Worm (Caenorhabditis elegans): ENCODE measurements around the gene C05C8.8.

The C05C8.8 gene

DNA sequence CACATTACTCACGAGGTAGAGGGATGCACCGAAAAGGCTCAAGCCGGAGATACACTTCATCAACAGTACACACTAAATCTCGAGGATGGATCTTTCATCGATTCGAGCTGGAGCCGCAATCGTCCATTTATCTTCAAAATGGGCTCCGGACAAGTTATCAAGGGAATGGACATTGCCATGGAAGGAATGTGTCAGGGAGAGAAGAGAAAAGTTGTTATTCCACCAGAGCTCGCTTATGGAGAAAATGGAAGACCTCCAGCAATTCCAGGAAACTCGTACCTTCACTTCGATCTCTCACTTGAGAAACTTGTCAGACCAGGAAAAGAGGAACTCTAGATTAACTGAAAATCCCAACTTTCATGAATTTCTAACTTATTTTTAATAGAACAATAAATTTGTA, 29.1 kb downstream of the C05C8.8 start:
- TF ChIP-seq nhr-237 (tag; optimal IDR thresholded peaks at IDR 0.05) (no peak), cnd-1 (tag; optimal IDR thresholded peaks at IDR 0.05) (no peak), unc-120 (tag; optimal IDR thresholded peaks at IDR 0.05; ENCODE audit: poor library complexity, severe bottlenecking) (no peak), zip-8 (tag; optimal IDR thresholded peaks at IDR 0.05) (no peak), ces-1 (GFP tag; optimal IDR thresholded peaks at IDR 0.05) (no peak), mab-5 (tag; optimal IDR thresholded peaks at IDR 0.05) (no peak), ceh-83 (GFP tag; optimal IDR thresholded peaks at IDR 0.05) (no peak), bed-3 (GFP tag; optimal IDR thresholded peaks at IDR 0.05) (no peak), mep-1 (tag; optimal IDR thresholded peaks at IDR 0.05) (no peak)

DNA sequence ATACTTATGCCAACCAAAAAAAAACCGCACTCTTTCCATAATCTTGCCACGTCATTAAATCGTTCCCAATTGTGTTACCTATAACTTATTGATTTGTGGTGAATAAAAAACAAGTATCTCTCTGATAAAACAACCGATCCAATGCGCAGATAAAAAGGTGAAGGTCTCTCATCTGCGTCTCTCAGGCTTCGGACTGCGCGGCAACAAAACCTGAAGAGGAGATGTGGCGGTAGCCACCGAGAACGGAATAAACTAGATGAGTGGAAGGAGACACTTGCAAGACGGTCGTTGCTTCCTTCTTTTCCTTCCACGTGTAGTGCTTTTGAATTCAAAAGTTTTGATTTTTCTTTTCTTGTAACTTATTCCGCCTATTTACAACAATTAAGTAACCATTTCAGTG, 30.0 kb downstream of the C05C8.8 start, which contains the start of gene fkb-3:
fkb-3 (plus strand) TSS at position 277 of the 400 bp plus-strand sequence.
- TF ChIP-seq mep-1 (tag; optimal IDR thresholded peaks at IDR 0.05) (no peak), sem-2 (GFP tag; optimal IDR thresholded peaks at IDR 0.05) (no peak), ceh-43 (GFP tag; optimal IDR thresholded peaks at IDR 0.05) (no peak), M03D4.4 (tag; optimal IDR thresholded peaks at IDR 0.05) (no peak), snpc-4 (tag; optimal IDR thresholded peaks at IDR 0.05) (no peak), zip-8 (tag; optimal IDR thresholded peaks at IDR 0.05) (no peak), nhr-2 (tag; optimal IDR thresholded peaks at IDR 0.05) (no peak), bed-3 (GFP tag; optimal IDR thresholded peaks at IDR 0.05) (no peak), unc-120 (tag; optimal IDR thresholded peaks at IDR 0.05; ENCODE audit: poor library complexity, severe bottlenecking) (no peak), nhr-76 (tag; optimal IDR thresholded peaks at IDR 0.05) (no peak), cnd-1 (tag; optimal IDR thresholded peaks at IDR 0.05) (no peak), unc-62 (GFP tag; optimal IDR thresholded peaks at IDR 0.05) (no peak), ceh-83 (GFP tag; optimal IDR thresholded peaks at IDR 0.05) (no peak), nhr-28 (tag; optimal IDR thresholded peaks at IDR 0.05) (no peak), elt-1 (tag; optimal IDR thresholded peaks at IDR 0.05; ENCODE audit: borderline replicate concordance, insufficient read depth) (no peak), ztf-11 (tag; optimal IDR thresholded peaks at IDR 0.05) (no peak), elt-3 (tag; optimal IDR thresholded peaks at IDR 0.05) (no peak), flh-1 (GFP tag; optimal IDR thresholded peaks at IDR 0.05) (no peak), lin-13 (tag; optimal IDR thresholded peaks at IDR 0.05) (no peak), mab-5 (tag; optimal IDR thresholded peaks at IDR 0.05) (no peak)

DNA sequence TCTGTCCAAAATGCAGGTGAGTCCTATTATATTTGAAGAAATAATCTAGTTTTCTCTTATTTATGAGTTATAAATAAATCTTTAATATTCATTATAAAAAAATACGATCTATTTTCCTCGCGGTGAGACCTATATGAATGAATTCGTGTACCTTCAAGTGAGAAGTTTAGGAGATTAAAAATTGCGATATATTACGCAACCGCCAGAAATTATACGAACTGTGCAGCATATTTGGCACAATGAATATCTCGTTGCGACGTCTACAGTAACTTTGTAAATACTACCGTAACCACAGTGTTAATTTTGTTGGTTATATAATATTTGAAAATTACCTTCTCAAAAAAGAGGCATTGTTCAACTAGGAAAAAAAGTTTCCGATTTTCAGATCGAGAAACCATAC, 30.6 kb downstream of the C05C8.8 start:
- TF ChIP-seq nhr-76 (tag; optimal IDR thresholded peaks at IDR 0.05) = no peak
- no peak for TF ChIP-seq drap-1 (GFP tag; optimal IDR thresholded peaks at IDR 0.05)
- peak; percentile 72 for TF ChIP-seq zip-8 (tag; optimal IDR thresholded peaks at IDR 0.05)

DNA sequence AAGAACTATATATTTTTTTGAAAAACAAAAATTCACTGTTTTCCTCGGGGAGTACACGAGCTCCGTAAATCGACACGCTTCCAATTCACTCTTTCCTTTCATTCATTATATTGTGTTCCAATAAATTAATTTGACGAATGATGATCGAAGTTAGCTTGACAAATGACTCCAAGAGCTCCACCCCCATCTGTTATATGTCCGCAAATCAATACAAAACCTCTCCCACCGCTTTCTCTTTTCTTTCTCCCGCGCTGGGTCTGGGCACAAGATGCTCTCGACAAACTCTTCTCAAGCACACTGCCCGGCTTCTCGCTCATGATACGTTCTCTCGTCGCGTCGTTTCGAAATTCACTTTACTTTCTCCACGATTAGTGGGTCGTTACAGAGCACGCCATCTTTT, 31.1 kb downstream of the C05C8.8 start, which contains the start of gene C13F10.1:
C13F10.1 (plus strand) TSS at position 138 of the 400 bp plus-strand sequence.
- no peak for TF ChIP-seq ceh-83 (GFP tag; optimal IDR thresholded peaks at IDR 0.05)
- TF ChIP-seq unc-120 (tag; optimal IDR thresholded peaks at IDR 0.05; ENCODE audit: poor library complexity, severe bottlenecking) = peak; percentile 31
- no peak for TF ChIP-seq lin-32 (GFP tag; optimal IDR thresholded peaks at IDR 0.05)
- no peak for TF ChIP-seq bed-3 (GFP tag; optimal IDR thresholded peaks at IDR 0.05)
- TF ChIP-seq mls-2 (tag; optimal IDR thresholded peaks at IDR 0.05) = no peak
- TF ChIP-seq ztf-11 (tag; optimal IDR thresholded peaks at IDR 0.05) = no peak
- TF ChIP-seq nhr-237 (tag; optimal IDR thresholded peaks at IDR 0.05) = no peak
- no peak for TF ChIP-seq nhr-76 (tag; optimal IDR thresholded peaks at IDR 0.05)
- TF ChIP-seq pha-4 (tag; optimal IDR thresholded peaks at IDR 0.05) = no peak
- TF ChIP-seq snpc-4 (tag; optimal IDR thresholded peaks at IDR 0.05) = no peak
- TF ChIP-seq nhr-2 (tag; optimal IDR thresholded peaks at IDR 0.05) = no peak
- TF ChIP-seq elt-1 (tag; optimal IDR thresholded peaks at IDR 0.05; ENCODE audit: borderline replicate concordance, insufficient read depth) = no peak
- TF ChIP-seq blmp-1 (tag; optimal IDR thresholded peaks at IDR 0.05) = no peak
- no peak for TF ChIP-seq cnd-1 (tag; optimal IDR thresholded peaks at IDR 0.05)
- TF ChIP-seq ceh-39 (tag; optimal IDR thresholded peaks at IDR 0.05) = no peak
- no peak for TF ChIP-seq zip-8 (tag; optimal IDR thresholded peaks at IDR 0.05)
- TF ChIP-seq unc-39 (tag; optimal IDR thresholded peaks at IDR 0.05) = no peak
- no peak for TF ChIP-seq nhr-28 (tag; optimal IDR thresholded peaks at IDR 0.05)
- no peak for TF ChIP-seq nhr-12 (tag; optimal IDR thresholded peaks at IDR 0.05)
- no peak for TF ChIP-seq lin-13 (tag; optimal IDR thresholded peaks at IDR 0.05)
- peak; percentile 62 for TF ChIP-seq ces-1 (GFP tag; optimal IDR thresholded peaks at IDR 0.05)
- peak; percentile 32 for TF ChIP-seq hlh-1 (tag; optimal IDR thresholded peaks at IDR 0.05)
- TF ChIP-seq lsy-2 (tag; optimal IDR thresholded peaks at IDR 0.05) = no peak
- TF ChIP-seq unc-62 (GFP tag; optimal IDR thresholded peaks at IDR 0.05) = peak; percentile 80
- no peak for TF ChIP-seq ham-2 (GFP tag; optimal IDR thresholded peaks at IDR 0.05)

Measured in whole organism, mixed stage, embryonic.